Fruit fly (Drosophila melanogaster): ENCODE data around the gene Tspo.
A peak's percentile ranks its signal among the peaks of the same experiment; 100 is the strongest.

Gene Tspo

dm6 chr2L:521940-522632, 37.3 kb upstream of the Tspo start (continued):
- no peak for TF ChIP-seq crp (GFP tag; optimal IDR thresholded peaks at IDR 0.05)
- no peak for TF ChIP-seq Doc2 (GFP tag; IDR thresholded peaks at IDR 0.05)
- TF ChIP-seq Myb (GFP tag; optimal IDR thresholded peaks at IDR 0.05) = no peak
- TF ChIP-seq CG6854 (GFP tag; optimal IDR thresholded peaks at IDR 0.05) = peak; percentile 44
- TF ChIP-seq yki (optimal IDR thresholded peaks at IDR 0.05) = no peak
- TF ChIP-seq CG43689 (GFP tag; IDR thresholded peaks at IDR 0.05) = peak; percentile 54
- peak; percentile 39 for TF ChIP-seq Atf3 (GFP tag; optimal IDR thresholded peaks at IDR 0.05)
- TF ChIP-seq eyg (GFP tag; optimal IDR thresholded peaks at IDR 0.05) = no peak
- no peak for TF ChIP-seq Sry-β (GFP tag; optimal IDR thresholded peaks at IDR 0.05)
- TF ChIP-seq psq (GFP tag; optimal IDR thresholded peaks at IDR 0.05) = peak; percentile 57
- no peak for TF ChIP-seq sna (GFP tag; IDR thresholded peaks at IDR 0.05; ENCODE audit: partially characterized antibody)
- peak; percentile 15 for TF ChIP-seq Hmx (GFP tag; optimal IDR thresholded peaks at IDR 0.05)
- peak; percentile 85 for TF ChIP-seq trem (tag; optimal IDR thresholded peaks at IDR 0.05)
- TF ChIP-seq CG10209 (GFP tag; optimal IDR thresholded peaks at IDR 0.05) = peak; percentile 75
- TF ChIP-seq pzg (GFP tag; optimal IDR thresholded peaks at IDR 0.05) = no peak
- no peak for TF ChIP-seq CG1832 (GFP tag; optimal IDR thresholded peaks at IDR 0.05)
- peak; percentile 47 for TF ChIP-seq CG9215 (GFP tag; IDR thresholded peaks at IDR 0.05)
- TF ChIP-seq E2f1 (GFP tag; IDR thresholded peaks at IDR 0.05) = peak; percentile 86
- peak; percentile 92 for TF ChIP-seq zfh1 (GFP tag; IDR thresholded peaks at IDR 0.05)
- TF ChIP-seq CG10147 (GFP tag; optimal IDR thresholded peaks at IDR 0.05) = peak; percentile 16
- no peak for TF ChIP-seq Dref (GFP tag; IDR thresholded peaks at IDR 0.05)
- TF ChIP-seq sima (GFP tag; optimal IDR thresholded peaks at IDR 0.05) = no peak
- TF ChIP-seq Spps (tag; optimal IDR thresholded peaks at IDR 0.05) = peak; percentile 77
- no peak for TF ChIP-seq bigmax (GFP tag; optimal IDR thresholded peaks at IDR 0.05)
- TF ChIP-seq CG10321 (GFP tag; IDR thresholded peaks at IDR 0.05) = peak; percentile 21; the same call in 1 of the 2 replicates
- peak; percentile 86 for TF ChIP-seq Med (GFP tag)
- TF ChIP-seq ind (GFP tag; optimal IDR thresholded peaks at IDR 0.05) = peak; percentile 82
- peak; percentile 88 for TF ChIP-seq CG4404 (GFP tag; IDR thresholded peaks at IDR 0.05)
- TF ChIP-seq Asciz (GFP tag; optimal IDR thresholded peaks at IDR 0.05) = peak; percentile 53
- peak; percentile 69 for TF ChIP-seq CG1233 (GFP tag; optimal IDR thresholded peaks at IDR 0.05)
- peak in 1 of 2 experiments; percentile 58 for TF ChIP-seq tll (GFP tag; optimal IDR thresholded peaks at IDR 0.05)
- peak; percentile 66 for TF ChIP-seq slbo (GFP tag; IDR thresholded peaks at IDR 0.05)
- peak; percentile 36 for TF ChIP-seq ac (GFP tag; optimal IDR thresholded peaks at IDR 0.05)
- peak; percentile 2 for TF ChIP-seq Ets65A (GFP tag)
- peak; percentile 65 for TF ChIP-seq nerfin-1 (tag; optimal IDR thresholded peaks at IDR 0.05)
- peak; percentile 90 for TF ChIP-seq dmrt99B (tag; optimal IDR thresholded peaks at IDR 0.05)
- peak; percentile 27 for TF ChIP-seq CG7786 (GFP tag; optimal IDR thresholded peaks at IDR 0.05)
- no peak for TF ChIP-seq kni (GFP tag; optimal IDR thresholded peaks at IDR 0.05)
- TF ChIP-seq amos (GFP tag; IDR thresholded peaks at IDR 0.05; ENCODE audit: partially characterized antibody) = no peak
- TF ChIP-seq stwl (tag; optimal IDR thresholded peaks at IDR 0.05) = peak; percentile 45
- TF ChIP-seq CG11504 (tag; optimal IDR thresholded peaks at IDR 0.05) = peak; percentile 77
- no peak for TF ChIP-seq Poxn (GFP tag; IDR thresholded peaks at IDR 0.05)
- TF ChIP-seq inv (GFP tag; IDR thresholded peaks at IDR 0.05; ENCODE audit: partially characterized antibody) = no peak
- no peak for TF ChIP-seq sc (optimal IDR thresholded peaks at IDR 0.05)
- peak; percentile 73 for TF ChIP-seq sc (GFP tag; optimal IDR thresholded peaks at IDR 0.05)
- peak; percentile 63 for TF ChIP-seq fd102C (GFP tag; optimal IDR thresholded peaks at IDR 0.05)
- TF ChIP-seq dm (GFP tag; optimal IDR thresholded peaks at IDR 0.05) = no peak
- no peak for TF ChIP-seq tna (GFP tag; IDR thresholded peaks at IDR 0.05; ENCODE audit: partially characterized antibody)
- peak; percentile 88 for TF ChIP-seq phol (tag; optimal IDR thresholded peaks at IDR 0.05)
- no peak for TF ChIP-seq Hand (GFP tag; optimal IDR thresholded peaks at IDR 0.05)
